Fruit fly (Drosophila melanogaster) whole organism, prepupa: ENCODE measurements around the gene CG42751.

ENCODE experiments used
- Blimp-1 ChIP-seq: fragments of 200-800 bp; sonication (Bioruptor generic); optimal IDR thresholded peaks from 3 replicates; lab custom pipeline; 2017; ENCODE audit warnings: missing biosample characterization, missing genetic modification characterization, mild to moderate bottlenecking, moderate library complexity, missing genetic modification reagents
- CG10669 ChIP-seq: fragments of 200-800 bp; sonication (Bioruptor generic); optimal IDR thresholded peaks from 3 replicates; lab custom pipeline; 2018; ENCODE audit warnings: missing biosample characterization, mild to moderate bottlenecking, missing genetic modification characterization, moderate library complexity
- CG11294 ChIP-seq: fragments of 200-800 bp; sonication (Bioruptor generic); IDR thresholded peaks from 2 replicates; pipeline ENCODE4 v1.3.6; 2022; ENCODE audit warnings: missing biosample characterization, missing genetic modification characterization
- CG11762 ChIP-seq: fragments of 200-800 bp; sonication (Bioruptor generic); optimal IDR thresholded peaks from 3 replicates; lab custom pipeline; 2016; ENCODE audit warnings: missing biosample characterization, missing genetic modification characterization; ENCODE audit not compliant: insufficient read depth
- CG11902 ChIP-seq: fragments of 200-800 bp; sonication (Bioruptor generic); optimal IDR thresholded peaks from 3 replicates; lab custom pipeline; 2016; ENCODE audit warnings: missing biosample characterization, missing genetic modification characterization
- CG15336 ChIP-seq: fragments of 200-800 bp; sonication (Bioruptor generic); IDR thresholded peaks from 2 replicates; pipeline ENCODE4 v1.3.6; 2022; ENCODE audit warnings: missing biosample characterization, missing genetic modification characterization
- CG1621 ChIP-seq: fragments of 200-800 bp; sonication (Bioruptor generic); optimal IDR thresholded peaks from 3 replicates; lab custom pipeline; 2018; ENCODE audit warnings: missing biosample characterization, mild to moderate bottlenecking, missing genetic modification characterization
- CG3032 ChIP-seq: fragments of 200-800 bp; optimal IDR thresholded peaks from 2 replicates; lab custom pipeline; 2019; ENCODE audit warnings: missing biosample characterization, mild to moderate bottlenecking, missing genetic modification characterization, moderate library complexity
- CG32006 ChIP-seq: fragments of 200-800 bp; sonication (Bioruptor generic); optimal IDR thresholded peaks from 3 replicates; lab custom pipeline; 2017; ENCODE audit warnings: missing biosample characterization, mild to moderate bottlenecking, missing genetic modification characterization
- CG3919 ChIP-seq: fragments of 200-800 bp; sonication (Bioruptor generic); optimal IDR thresholded peaks from 3 replicates; lab custom pipeline; 2016; ENCODE audit warnings: missing biosample characterization, missing genetic modification characterization
- CG6276 ChIP-seq: fragments of 200-800 bp; sonication (Bioruptor generic); optimal IDR thresholded peaks from 2 replicates; lab custom pipeline; 2017; ENCODE audit warnings: missing biosample characterization, mild to moderate bottlenecking, missing genetic modification characterization
- CG6792 ChIP-seq: fragments of 200-800 bp; sonication (Bioruptor generic); optimal IDR thresholded peaks from 3 replicates; lab custom pipeline; 2016; ENCODE audit warnings: missing biosample characterization, missing genetic modification characterization
- CG6854 ChIP-seq: fragments of 200-800 bp; sonication (Bioruptor generic); optimal IDR thresholded peaks from 2 replicates; lab custom pipeline; 2017; ENCODE audit warnings: missing biosample characterization, mild to moderate bottlenecking, missing genetic modification characterization
- CG7368 ChIP-seq: fragments of 200-800 bp; sonication (Bioruptor generic); optimal IDR thresholded peaks from 3 replicates; lab custom pipeline; 2016; ENCODE audit warnings: missing biosample characterization, missing genetic modification characterization
- CG8119 ChIP-seq: fragments of 200-800 bp; sonication (Bioruptor generic); IDR thresholded peaks from 3 replicates; pipeline ENCODE4 v1.3.6; 2022; ENCODE audit warnings: missing biosample characterization, missing genetic modification characterization
- CG8319 ChIP-seq: fragments of 200-800 bp; sonication (Bioruptor generic); optimal IDR thresholded peaks from 3 replicates; lab custom pipeline; 2016; ENCODE audit warnings: missing biosample characterization, missing genetic modification characterization
- CG8632 ChIP-seq: fragments of 200-800 bp; sonication (Bioruptor generic); optimal IDR thresholded peaks from 3 replicates; lab custom pipeline; 2016; ENCODE audit warnings: missing biosample characterization, missing genetic modification characterization
- CG9139 ChIP-seq: fragments of 200-800 bp; sonication (Bioruptor generic); optimal IDR thresholded peaks from 3 replicates; lab custom pipeline; 2017; ENCODE audit warnings: missing biosample characterization, mild to moderate bottlenecking, missing genetic modification characterization
- Eip78C ChIP-seq: fragments of 200-800 bp; sonication (Bioruptor generic); peaks from one replicate; lab custom pipeline; 2016; ENCODE audit warnings: missing biosample characterization, missing genetic modification characterization
- Eip93F ChIP-seq: fragments of 200-800 bp; sonication (Bioruptor generic); optimal IDR thresholded peaks from 2 replicates; lab custom pipeline; 2016; ENCODE audit warnings: missing biosample characterization, mild to moderate bottlenecking, missing genetic modification characterization
- Ets21C ChIP-seq: fragments of 200-800 bp; sonication (Bioruptor generic); optimal IDR thresholded peaks from 3 replicates; lab custom pipeline; 2016; ENCODE audit warnings: missing biosample characterization, missing genetic modification characterization
- Hr38 ChIP-seq: sonication (Bioruptor generic); optimal IDR thresholded peaks from 2 replicates; lab custom pipeline; 2016; ENCODE audit warnings: missing biosample characterization, missing genetic modification characterization
- Hr39 ChIP-seq: fragments of 200-800 bp; sonication (Bioruptor generic); optimal IDR thresholded peaks from 2 replicates; lab custom pipeline; 2016; ENCODE audit warnings: missing biosample characterization, missing genetic modification characterization
- Hr4 ChIP-seq: fragments of 200-800 bp; sonication (Bioruptor generic); optimal IDR thresholded peaks from 3 replicates; lab custom pipeline; 2016; ENCODE audit warnings: missing biosample characterization, missing genetic modification characterization
- Met ChIP-seq: fragments of 200-800 bp; sonication (Bioruptor generic); optimal IDR thresholded peaks from 3 replicates; lab custom pipeline; 2016; ENCODE audit warnings: missing biosample characterization, missing genetic modification characterization
- Smox ChIP-seq: fragments of 200-800 bp; sonication (Bioruptor generic); optimal IDR thresholded peaks from 3 replicates; lab custom pipeline; 2016; ENCODE audit warnings: missing biosample characterization, missing genetic modification characterization
- Sox102F ChIP-seq: fragments of 200-800 bp; sonication (Bioruptor generic); optimal IDR thresholded peaks from 2 replicates; lab custom pipeline; 2016; ENCODE audit warnings: missing biosample characterization, mild to moderate bottlenecking, missing genetic modification characterization
- Sox15 ChIP-seq: fragments of 200-800 bp; sonication (Bioruptor generic); optimal IDR thresholded peaks from 3 replicates; lab custom pipeline; 2016; ENCODE audit warnings: missing biosample characterization, missing genetic modification characterization
- achi ChIP-seq: fragments of 200-800 bp; sonication (Bioruptor generic); optimal IDR thresholded peaks from 3 replicates; lab custom pipeline; 2016; ENCODE audit warnings: missing biosample characterization, missing genetic modification characterization
- acj6 ChIP-seq: fragments of 200-800 bp; sonication (Bioruptor generic); optimal IDR thresholded peaks from 3 replicates; lab custom pipeline; 2016; ENCODE audit warnings: missing biosample characterization, missing genetic modification characterization
- dac ChIP-seq: fragments of 200-800 bp; sonication (Bioruptor generic); optimal IDR thresholded peaks from 2 replicates; lab custom pipeline; 2017; ENCODE audit warnings: missing biosample characterization, mild to moderate bottlenecking, missing genetic modification characterization
- dsx ChIP-seq: fragments of 200-800 bp; optimal IDR thresholded peaks from 3 replicates; lab custom pipeline; 2019; ENCODE audit warnings: missing biosample characterization, mild to moderate bottlenecking, missing genetic modification characterization, moderate library complexity; ENCODE audit not compliant: poor library complexity, severe bottlenecking
- eg ChIP-seq: fragments of 200-800 bp; sonication (Bioruptor generic); IDR thresholded peaks from 3 replicates; pipeline ENCODE4 v1.3.6; 2022; ENCODE audit warnings: missing biosample characterization, missing genetic modification characterization
- esn ChIP-seq: fragments of 200-800 bp; sonication (Bioruptor generic); optimal IDR thresholded peaks from 2 replicates; lab custom pipeline; 2016; ENCODE audit warnings: missing biosample characterization, mild to moderate bottlenecking, missing genetic modification characterization, moderate library complexity
- fkh ChIP-seq: fragments of 200-800 bp; sonication (Bioruptor generic); optimal IDR thresholded peaks from 3 replicates; lab custom pipeline; 2017; ENCODE audit warnings: missing biosample characterization, mild to moderate bottlenecking, missing genetic modification characterization, moderate library complexity
- lz ChIP-seq: fragments of 200-800 bp; sonication (Bioruptor generic); optimal IDR thresholded peaks from 3 replicates; lab custom pipeline; 2016; ENCODE audit warnings: missing biosample characterization, missing genetic modification characterization
- net ChIP-seq: fragments of 200-800 bp; sonication (Bioruptor generic); optimal IDR thresholded peaks from 3 replicates; lab custom pipeline; 2016; ENCODE audit warnings: missing biosample characterization, missing genetic modification characterization
- pdm3 ChIP-seq: fragments of 200-800 bp; sonication (Bioruptor generic); optimal IDR thresholded peaks from 3 replicates; lab custom pipeline; 2016; ENCODE audit warnings: missing biosample characterization, missing genetic modification characterization
- salr ChIP-seq, 2 experiments: fragments of 200-800 bp; sonication (Bioruptor generic); optimal IDR thresholded peaks; 3 replicates each; lab custom pipeline; 2016 to 2018; ENCODE audit warnings: missing biosample characterization in 2 of 2, missing genetic modification characterization in 2 of 2, mild to moderate bottlenecking in 1 of 2
- svp ChIP-seq: fragments of 200-800 bp; sonication (Bioruptor generic); peaks from one replicate; lab custom pipeline; 2016; ENCODE audit warnings: missing biosample characterization, missing genetic modification characterization
- topi ChIP-seq: fragments of 200-800 bp; sonication (Bioruptor generic); optimal IDR thresholded peaks from 3 replicates; lab custom pipeline; 2016; ENCODE audit warnings: missing biosample characterization, missing genetic modification characterization
- vri ChIP-seq: fragments of 200-800 bp; sonication (Bioruptor generic); optimal IDR thresholded peaks from 3 replicates; lab custom pipeline; 2016; ENCODE audit warnings: missing biosample characterization, mild to moderate bottlenecking, missing genetic modification characterization

CG42751 gene

DNA sequence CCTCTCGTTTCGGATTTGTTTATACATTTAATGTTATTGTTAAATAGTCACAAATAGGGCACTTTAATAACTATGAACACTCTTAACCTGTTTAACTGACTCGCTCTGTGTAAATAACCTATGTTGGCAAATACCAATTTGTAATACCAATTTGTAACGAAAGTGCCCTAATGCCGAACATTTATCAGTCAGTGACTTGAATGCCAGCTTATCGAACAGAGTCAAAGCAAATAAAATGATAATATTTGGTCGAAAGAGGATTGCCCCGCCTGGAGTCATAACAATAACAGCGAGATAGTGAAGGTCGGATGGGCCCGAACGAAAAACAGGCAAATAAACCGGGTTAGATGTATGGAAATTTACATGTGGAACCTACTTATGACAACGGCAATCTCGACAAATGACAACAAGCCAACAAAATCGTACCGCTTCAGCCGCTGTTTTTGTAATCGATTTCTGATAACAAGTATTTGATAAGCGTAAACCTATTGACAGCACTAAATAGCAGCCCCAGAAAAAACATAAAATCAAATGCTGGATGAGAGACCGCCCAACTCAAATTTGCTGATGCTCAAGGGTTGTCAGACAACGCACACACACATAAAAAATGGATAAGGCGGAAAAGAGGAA, 8.0 kb upstream of the CG42751 start:
- TF ChIP-seq CG32006 (GFP tag; lab: Kevin White, UChicago) (no peak), vri (peak; percentile 65), CG6276 (GFP tag; lab: Kevin White, UChicago) (no peak), svp (GFP tag; lab: Kevin White, UChicago) (peak; percentile 71), fkh (GFP tag; lab: Kevin White, UChicago) (peak; percentile 85), CG7368 (GFP tag; lab: Kevin White, UChicago) (no peak), topi (no peak)

DNA sequence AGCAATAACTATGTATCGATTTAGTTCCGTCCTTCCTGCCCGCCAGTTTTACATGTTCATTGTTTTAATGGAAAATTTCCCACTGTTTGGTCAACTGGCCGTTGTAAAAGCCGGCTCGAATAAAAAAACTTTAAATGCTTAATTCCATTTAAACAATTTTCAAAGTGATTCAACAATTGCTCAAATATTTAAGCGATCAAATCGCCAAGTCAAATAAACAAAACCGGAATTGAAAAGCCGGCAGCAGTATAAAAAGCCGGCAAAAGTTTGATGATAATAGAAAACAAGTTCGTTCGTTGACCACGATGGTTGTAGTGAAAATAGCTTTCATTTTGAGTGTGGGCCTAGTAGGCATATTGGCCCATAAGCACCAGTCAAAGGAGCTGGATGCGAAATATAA, 6.3 kb upstream of the CG42751 start, which contains the start of gene Mal-B1:
Gene Mal-B1 (plus strand): TSS at position 301 of the 400 bp plus-strand sequence.
- TF ChIP-seq Sox102F (GFP tag; lab: Kevin White, UChicago): no peak
- no peak for TF ChIP-seq Blimp-1 (GFP tag; lab: Kevin White, UChicago)
- TF ChIP-seq lz (GFP tag; lab: Kevin White, UChicago): no peak
- no peak for TF ChIP-seq CG8319
- TF ChIP-seq CG3919 (GFP tag; lab: Kevin White, UChicago): no peak
- no peak for TF ChIP-seq Sox15 (GFP tag; lab: Kevin White, UChicago)
- no peak for TF ChIP-seq fkh (GFP tag; lab: Kevin White, UChicago)
- no peak for TF ChIP-seq eg (GFP tag; lab: Robert Waterston, UW)
- TF ChIP-seq vri: no peak
- no peak for TF ChIP-seq net
- no peak for TF ChIP-seq CG1621 (tag; lab: Kevin White, UChicago)
- no peak for TF ChIP-seq Eip78C
- no peak for TF ChIP-seq CG15336
- TF ChIP-seq, all 60 proteins: peak for 0

DNA sequence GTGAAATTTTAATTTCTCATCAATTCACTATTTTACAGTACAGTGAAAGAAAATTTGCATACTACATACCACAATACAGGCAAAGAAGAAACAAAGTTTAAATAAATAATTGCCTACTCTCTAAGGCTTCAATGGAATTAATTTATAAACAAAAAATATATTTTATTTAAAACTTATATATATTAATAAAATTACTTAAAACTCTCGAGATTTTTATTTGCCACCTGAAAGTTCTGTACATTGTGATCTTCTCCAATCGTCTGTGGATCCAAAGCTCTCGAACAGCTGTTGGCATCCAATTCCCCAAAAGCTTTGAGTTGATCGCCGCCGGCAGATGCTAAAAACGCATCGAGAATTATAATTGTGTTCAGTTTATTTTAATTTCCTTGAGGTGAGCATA, 3.6 kb upstream of the CG42751 start, which contains the start of gene Mal-B2:
Gene Mal-B2 (plus strand): TSS at position 301 of the 400 bp plus-strand sequence.
- TF ChIP-seq dsx (GFP tag; lab: Kevin White, UChicago): no peak
- TF ChIP-seq esn (GFP tag; lab: Kevin White, UChicago): no peak
- TF ChIP-seq CG6276 (GFP tag; lab: Kevin White, UChicago): no peak
- TF ChIP-seq pdm3: no peak
- no peak for TF ChIP-seq CG6854
- no peak for TF ChIP-seq net
- TF ChIP-seq Hr38: no peak
- no peak for TF ChIP-seq CG10669 (GFP tag; lab: Kevin White, UChicago)
- TF ChIP-seq dac: no peak
- TF ChIP-seq Smox: no peak
- TF ChIP-seq CG8632 (GFP tag; lab: Kevin White, UChicago): no peak
- TF ChIP-seq svp (GFP tag; lab: Kevin White, UChicago): no peak
- TF ChIP-seq CG11902: no peak
- no peak for TF ChIP-seq acj6 (GFP tag; lab: Kevin White, UChicago)

DNA sequence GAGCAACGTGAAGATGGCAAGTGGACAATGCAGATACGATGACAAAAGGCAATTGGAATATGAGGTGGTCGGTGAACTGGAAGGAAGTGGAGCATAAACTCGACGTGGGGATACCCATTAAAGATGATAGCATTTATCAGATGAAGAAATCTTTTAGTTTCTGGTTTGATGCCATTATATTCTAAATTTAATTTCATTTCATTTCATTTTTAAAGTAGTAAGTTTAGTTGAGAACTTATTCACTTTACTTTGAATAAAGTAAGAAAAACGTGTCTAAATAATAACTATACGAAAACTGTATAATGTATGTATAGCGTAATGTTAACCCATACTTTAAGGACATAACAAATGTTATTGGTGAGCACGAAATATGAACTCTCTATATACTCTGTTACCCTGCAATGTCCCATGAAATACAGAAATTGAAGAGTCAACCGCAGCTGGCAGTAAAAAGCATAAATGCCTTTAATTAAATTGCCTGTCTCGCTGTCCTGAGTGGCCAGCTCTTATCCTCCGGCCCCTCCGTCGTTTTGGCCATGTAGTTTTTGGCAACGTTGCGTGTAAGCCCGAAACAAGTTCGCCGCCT, 17.7 kb downstream of the CG42751 start:
- TF ChIP-seq CG6792 (GFP tag; lab: Kevin White, UChicago): peak; percentile 61
- TF ChIP-seq esn (GFP tag; lab: Kevin White, UChicago): no peak
- no peak for TF ChIP-seq vri
- peak in 1 of 2 experiments; percentile 5 for TF ChIP-seq salr (GFP tag; optimal IDR thresholded peaks at IDR 0.05; lab: Kevin White, UChicago)
- peak; percentile 64 for TF ChIP-seq Met (GFP tag; lab: Kevin White, UChicago)
- TF ChIP-seq net: no peak
- no peak for TF ChIP-seq CG6276 (GFP tag; lab: Kevin White, UChicago)
- peak; percentile 25 for TF ChIP-seq Ets21C (GFP tag; lab: Kevin White, UChicago)
- TF ChIP-seq achi: peak; percentile 52
- peak; percentile 39 for TF ChIP-seq CG10669 (GFP tag; lab: Kevin White, UChicago)
- TF ChIP-seq topi: peak; percentile 74
- peak; percentile 24 for TF ChIP-seq Sox15 (GFP tag; lab: Kevin White, UChicago)
- no peak for TF ChIP-seq Blimp-1 (GFP tag; lab: Kevin White, UChicago)
- peak; percentile 23 for TF ChIP-seq CG3032 (tag; lab: Kevin White, UChicago)
- TF ChIP-seq CG3919 (GFP tag; lab: Kevin White, UChicago): peak; percentile 59
- TF ChIP-seq svp (GFP tag; lab: Kevin White, UChicago): peak; percentile 83
- no peak for TF ChIP-seq Hr4
- TF ChIP-seq CG6854: no peak
- peak; percentile 66 for TF ChIP-seq lz (GFP tag; lab: Kevin White, UChicago)
- peak; percentile 16 for TF ChIP-seq CG11762 (GFP tag; lab: Kevin White, UChicago)
- TF ChIP-seq CG1621 (tag; lab: Kevin White, UChicago): no peak
- TF ChIP-seq Eip93F: no peak
- TF ChIP-seq CG11294 (GFP tag; lab: Robert Waterston, UW): no peak
- TF ChIP-seq pdm3: peak; percentile 56
- peak; percentile 41 for TF ChIP-seq acj6 (GFP tag; lab: Kevin White, UChicago)
- no peak for TF ChIP-seq Hr38
- TF ChIP-seq CG8119 (GFP tag; lab: Robert Waterston, UW): no peak
- TF ChIP-seq Hr39 (GFP tag; lab: Kevin White, UChicago): peak; percentile 51
- TF ChIP-seq CG7368 (GFP tag; lab: Kevin White, UChicago): no peak
- TF ChIP-seq CG32006 (GFP tag; lab: Kevin White, UChicago): peak; percentile 11
- no peak for TF ChIP-seq CG9139 (GFP tag; lab: Kevin White, UChicago)
